Worm (Caenorhabditis elegans): ENCODE data around the gene tftc-5.

- TF ChIP-seq ceh-13 (GFP tag; optimal IDR thresholded peaks at IDR 0.05) (no peak), pes-1 (GFP tag; IDR thresholded peaks at IDR 0.05) (no peak), flt-1 (GFP tag; IDR thresholded peaks at IDR 0.05) (no peak)
These were observed 11.8 kb upstream of the tftc-5 start for ce11 chrIII:4010168-4010567.

Data from whole organism, early embryonic.